Fruit fly (Drosophila melanogaster) whole organism, embryonic: ENCODE results near the gene CG32647.

Experiments used
- Adf1 ChIP-seq: fragments of 200-800 bp; sonication (Bioruptor generic); IDR thresholded peaks from 2 replicates; pipeline ENCODE4 v1.3.6; 2022; ENCODE audit warnings: missing biosample characterization, missing genetic modification characterization
- Bteb2 ChIP-seq: fragments of 200-800 bp; sonication (Bioruptor generic); optimal IDR thresholded peaks from 2 replicates; lab custom pipeline; 2016; ENCODE audit warnings: missing biosample characterization, missing genetic modification characterization
- C15 ChIP-seq: fragments of 200-800 bp; sonication (Bioruptor generic); IDR thresholded peaks from 3 replicates; pipeline ENCODE4 v1.3.6; 2022; ENCODE audit warnings: missing biosample characterization, missing genetic modification characterization
- CG11723 ChIP-seq: fragments of 200-800 bp; sonication (Bioruptor generic); optimal IDR thresholded peaks from 2 replicates; lab custom pipeline; 2017; ENCODE audit warnings: missing biosample characterization, mild to moderate bottlenecking, missing genetic modification characterization
- CG13123 ChIP-seq: fragments of 200-800 bp; sonication (Bioruptor generic); optimal IDR thresholded peaks from 2 replicates; lab custom pipeline; 2016; ENCODE audit warnings: missing biosample characterization, missing genetic modification characterization
- CG1647 ChIP-seq: fragments of 200-800 bp; sonication (Bioruptor generic); optimal IDR thresholded peaks from 3 replicates; lab custom pipeline; 2016; ENCODE audit warnings: missing biosample characterization, missing genetic modification characterization
- CG1792 ChIP-seq: fragments of 200-800 bp; sonication (Bioruptor generic); optimal IDR thresholded peaks from 2 replicates; lab custom pipeline; 2016; ENCODE audit warnings: missing biosample characterization, missing genetic modification characterization
- CG2875 ChIP-seq: fragments of 200-800 bp; sonication (Bioruptor generic); optimal IDR thresholded peaks from 2 replicates; lab custom pipeline; 2017; ENCODE audit warnings: missing biosample characterization, mild to moderate bottlenecking, missing genetic modification characterization, missing genetic modification reagents
- CG33557 ChIP-seq: fragments of 200-800 bp; sonication (Bioruptor generic); optimal IDR thresholded peaks from 2 replicates; lab custom pipeline; 2019; ENCODE audit warnings: missing biosample characterization, mild to moderate bottlenecking, missing genetic modification characterization, moderate library complexity
- CG34376 ChIP-seq: fragments of 200-800 bp; sonication (Bioruptor generic); optimal IDR thresholded peaks from 2 replicates; lab custom pipeline; 2018; ENCODE audit warnings: missing biosample characterization, mild to moderate bottlenecking, missing genetic modification characterization
- CG4282 ChIP-seq: fragments of 200-800 bp; sonication (Bioruptor generic); optimal IDR thresholded peaks from 2 replicates; lab custom pipeline; 2016; ENCODE audit warnings: missing biosample characterization, missing genetic modification characterization
- CG6272 ChIP-seq: fragments of 200-800 bp; sonication (Bioruptor generic); IDR thresholded peaks from 2 replicates; pipeline ENCODE4 v1.3.6; 2022; ENCODE audit warnings: missing biosample characterization, missing genetic modification characterization
- CG6765 ChIP-seq: fragments of 200-800 bp; sonication (Bioruptor generic); optimal IDR thresholded peaks from 3 replicates; lab custom pipeline; 2017; ENCODE audit warnings: missing biosample characterization, mild to moderate bottlenecking, missing genetic modification characterization
- CG6813 ChIP-seq: fragments of 200-800 bp; sonication (Bioruptor generic); optimal IDR thresholded peaks from 2 replicates; lab custom pipeline; 2017; ENCODE audit warnings: missing biosample characterization, missing genetic modification characterization, mild to moderate bottlenecking, moderate library complexity, missing genetic modification reagents
- CG6854 ChIP-seq: fragments of 200-800 bp; sonication (Bioruptor generic); optimal IDR thresholded peaks from 3 replicates; lab custom pipeline; 2017; ENCODE audit warnings: missing biosample characterization, mild to moderate bottlenecking, missing genetic modification characterization
- CG7271 ChIP-seq: fragments of 200-800 bp; sonication (Bioruptor generic); optimal IDR thresholded peaks from 2 replicates; lab custom pipeline; 2018; ENCODE audit warnings: missing biosample characterization, mild to moderate bottlenecking, missing genetic modification characterization, moderate library complexity
- CG7372 ChIP-seq: fragments of 200-800 bp; sonication (Bioruptor generic); IDR thresholded peaks from 2 replicates; pipeline ENCODE4 v1.3.6; 2022; ENCODE audit warnings: missing biosample characterization, missing genetic modification characterization
- CG9215 ChIP-seq: fragments of 200-800 bp; sonication (Bioruptor generic); IDR thresholded peaks from 2 replicates; pipeline ENCODE4 v1.3.6; 2022; ENCODE audit warnings: missing biosample characterization, missing genetic modification characterization
- CTCF ChIP-seq: fragments of 200-800 bp; sonication (Bioruptor generic); optimal IDR thresholded peaks from 2 replicates; lab custom pipeline; 2017; ENCODE audit warnings: missing biosample characterization, mild to moderate bottlenecking, missing genetic modification characterization, moderate library complexity
- Camta ChIP-seq: fragments of 200-800 bp; sonication (Bioruptor generic); optimal IDR thresholded peaks from 2 replicates; lab custom pipeline; 2016; ENCODE audit warnings: missing biosample characterization, missing genetic modification characterization
- E2f1 ChIP-seq: fragments of 200-800 bp; sonication (Bioruptor generic); IDR thresholded peaks from 2 replicates; pipeline ENCODE4 v1.3.6; 2022; ENCODE audit warnings: missing biosample characterization, missing genetic modification characterization
- H15 ChIP-seq: fragments of 200-800 bp; sonication (Bioruptor generic); IDR thresholded peaks from 3 replicates; pipeline ENCODE4 v1.3.6; 2022; ENCODE audit warnings: missing biosample characterization, missing genetic modification characterization
- Hr3 ChIP-seq: fragments of 200-800 bp; sonication (Bioruptor generic); optimal IDR thresholded peaks from 3 replicates; lab custom pipeline; 2016; ENCODE audit warnings: missing biosample characterization, missing genetic modification characterization
- Hr78 ChIP-seq, 2 experiments: fragments of 200-800 bp in 1 of 2; fragments of >200 bp in 1 of 2; sonication (Bioruptor generic) in 1 of 2; optimal IDR thresholded peaks; 2 replicates each; lab custom pipeline; 2017 to 2019; ENCODE audit warnings: missing biosample characterization in 2 of 2, missing genetic modification characterization in 2 of 2, mild to moderate bottlenecking in 1 of 2, moderate library complexity in 1 of 2
- MBD-R2 ChIP-seq: fragments of 200-800 bp; sonication (Bioruptor generic); IDR thresholded peaks from 2 replicates; pipeline ENCODE4 v1.3.6; 2022; ENCODE audit warnings: missing biosample characterization, missing genetic modification characterization
- Sry-β ChIP-seq: fragments of 200-800 bp; sonication (Bioruptor generic); optimal IDR thresholded peaks from 2 replicates; lab custom pipeline; 2018; ENCODE audit warnings: missing biosample characterization, mild to moderate bottlenecking, missing genetic modification characterization, moderate library complexity
- Sry-δ ChIP-seq: fragments of 200-800 bp; sonication (Bioruptor generic); optimal IDR thresholded peaks from 2 replicates; lab custom pipeline; 2016; ENCODE audit warnings: missing biosample characterization, missing genetic modification characterization
- Ssrp ChIP-seq: fragments of 200-800 bp; sonication (Bioruptor generic); optimal IDR thresholded peaks from 2 replicates; lab custom pipeline; 2018; ENCODE audit warnings: missing biosample characterization, mild to moderate bottlenecking, missing genetic modification characterization, moderate library complexity
- ap ChIP-seq: fragments of 200-800 bp; sonication (Bioruptor generic); IDR thresholded peaks from 2 replicates; pipeline ENCODE4 v1.3.6; 2022; ENCODE audit warnings: missing biosample characterization, missing genetic modification characterization
- az2 ChIP-seq: fragments of 200-800 bp; sonication (Bioruptor generic); optimal IDR thresholded peaks from 3 replicates; lab custom pipeline; 2016; ENCODE audit warnings: missing biosample characterization, missing genetic modification characterization
- bigmax ChIP-seq: fragments of 200-800 bp; sonication (Bioruptor generic); optimal IDR thresholded peaks from 2 replicates; lab custom pipeline; 2018; ENCODE audit warnings: missing biosample characterization, mild to moderate bottlenecking, missing genetic modification characterization
- chn ChIP-seq: fragments of 200-800 bp; sonication (Bioruptor generic); optimal IDR thresholded peaks from 2 replicates; lab custom pipeline; 2016; ENCODE audit warnings: missing biosample characterization, missing genetic modification characterization
- grau ChIP-seq: fragments of 200-800 bp; optimal IDR thresholded peaks from 3 replicates; lab custom pipeline; 2019; ENCODE audit warnings: missing biosample characterization, mild to moderate bottlenecking, missing genetic modification characterization, moderate library complexity
- ind ChIP-seq: fragments of 200-800 bp; sonication (Bioruptor generic); optimal IDR thresholded peaks from 3 replicates; lab custom pipeline; 2016; ENCODE audit warnings: missing biosample characterization, missing genetic modification characterization
- jigr1 ChIP-seq: fragments of 200-800 bp; sonication (Bioruptor generic); IDR thresholded peaks from 3 replicates; pipeline ENCODE4 v1.3.6; 2022; ENCODE audit warnings: missing biosample characterization, missing genetic modification characterization
- klu ChIP-seq: fragments of 200-800 bp; sonication (Bioruptor generic); IDR thresholded peaks from 2 replicates; pipeline ENCODE4 v1.3.6; 2022; ENCODE audit warnings: missing biosample characterization, missing genetic modification characterization
- lilli ChIP-seq: fragments of 200-800 bp; sonication (Bioruptor generic); optimal IDR thresholded peaks from 3 replicates; lab custom pipeline; 2016; ENCODE audit warnings: missing biosample characterization, missing genetic modification characterization
- org-1 ChIP-seq: fragments of 200-800 bp; sonication (Bioruptor generic); optimal IDR thresholded peaks from 2 replicates; lab custom pipeline; 2017; ENCODE audit warnings: missing biosample characterization, missing genetic modification characterization
- peb ChIP-seq: fragments of 200-800 bp; sonication (Bioruptor generic); IDR thresholded peaks from 2 replicates; pipeline ENCODE4 v1.3.6; 2022; ENCODE audit warnings: missing biosample characterization, missing genetic modification characterization
- phol ChIP-seq: fragments of 200-800 bp; sonication (Bioruptor generic); optimal IDR thresholded peaks from 3 replicates; lab custom pipeline; 2018; ENCODE audit warnings: missing biosample characterization, mild to moderate bottlenecking, missing genetic modification characterization, moderate library complexity
- pita ChIP-seq: fragments of 200-800 bp; sonication (Bioruptor generic); optimal IDR thresholded peaks from 2 replicates; lab custom pipeline; 2017; ENCODE audit warnings: missing biosample characterization, mild to moderate bottlenecking, missing genetic modification characterization
- seq ChIP-seq: fragments of 200-800 bp; sonication (Bioruptor generic); IDR thresholded peaks from 2 replicates; pipeline ENCODE4 v1.3.6; 2022; ENCODE audit warnings: missing biosample characterization, missing genetic modification characterization
- sima ChIP-seq: fragments of 200-800 bp; sonication (Bioruptor generic); optimal IDR thresholded peaks from 2 replicates; lab custom pipeline; 2016; ENCODE audit warnings: missing biosample characterization, missing genetic modification characterization
- sisA ChIP-seq: fragments of 200-800 bp; sonication (Bioruptor generic); IDR thresholded peaks from 2 replicates; pipeline ENCODE4 v1.3.6; 2022; ENCODE audit warnings: missing biosample characterization, missing genetic modification characterization
- slou ChIP-seq: fragments of 200-800 bp; sonication (Bioruptor generic); optimal IDR thresholded peaks from 3 replicates; lab custom pipeline; 2016; ENCODE audit warnings: missing biosample characterization, missing genetic modification characterization
- slp2 ChIP-seq: fragments of 200-800 bp; sonication (Bioruptor generic); optimal IDR thresholded peaks from 2 replicates; lab custom pipeline; 2016; ENCODE audit warnings: missing biosample characterization, missing genetic modification characterization
- sob ChIP-seq: fragments of 200-800 bp; sonication (Bioruptor generic); IDR thresholded peaks from 2 replicates; pipeline ENCODE4 v1.3.6; 2022; ENCODE audit warnings: missing biosample characterization, missing genetic modification characterization
- stc ChIP-seq: fragments of 200-800 bp; sonication (Bioruptor generic); IDR thresholded peaks from 2 replicates; pipeline ENCODE4 v1.3.6; 2022; ENCODE audit warnings: missing biosample characterization, missing genetic modification characterization
- tx ChIP-seq: fragments of 200-800 bp; sonication (Bioruptor generic); optimal IDR thresholded peaks from 2 replicates; lab custom pipeline; 2016; ENCODE audit warnings: missing biosample characterization, missing genetic modification characterization
- zf30C ChIP-seq: fragments of 200-800 bp; sonication (Bioruptor generic); optimal IDR thresholded peaks from 3 replicates; lab custom pipeline; 2018; ENCODE audit warnings: missing biosample characterization, mild to moderate bottlenecking, missing genetic modification characterization

The CG32647 gene

DNA sequence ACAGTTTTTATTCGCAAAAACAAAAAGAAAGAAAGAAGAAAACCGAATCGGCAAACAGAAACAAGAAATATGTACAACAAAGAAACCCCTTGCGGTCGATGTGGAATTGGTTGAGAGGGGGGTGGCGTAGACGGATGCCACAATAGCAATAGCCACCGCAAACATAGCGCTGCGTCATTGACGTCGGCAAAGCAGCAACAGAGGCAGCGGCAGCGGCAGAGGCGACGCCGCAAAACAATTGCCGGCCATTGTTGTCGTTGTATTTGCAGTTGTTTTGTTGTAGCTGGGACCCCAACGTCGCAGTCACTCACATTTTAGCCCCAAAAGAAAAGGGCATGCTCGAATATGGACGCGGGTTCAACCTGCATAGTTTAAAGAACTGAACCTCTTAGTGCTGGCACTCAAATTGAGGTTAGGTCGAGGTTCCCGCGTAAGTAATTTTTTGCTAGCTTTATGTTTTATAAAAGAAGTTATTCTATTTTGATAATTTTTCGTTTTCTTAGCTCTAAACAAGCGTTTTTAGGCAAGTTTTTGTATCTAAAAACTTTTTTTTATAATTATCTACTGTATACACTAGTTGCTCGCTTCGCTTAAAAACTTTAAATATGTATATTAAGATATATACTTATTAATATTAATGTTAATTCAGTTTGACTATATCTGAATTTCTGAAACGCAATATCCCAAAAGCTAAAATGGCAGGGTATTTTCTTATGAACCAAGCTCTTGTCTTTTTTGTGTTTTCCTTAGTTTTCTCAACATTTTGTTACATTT lies 29.0 kb downstream of the CG32647 start (continued):
- TF ChIP-seq slou (GFP tag; lab: Kevin White, UChicago) (peak; percentile 69), slp2 (GFP tag; lab: Kevin White, UChicago) (peak; percentile 41), Camta (GFP tag; lab: Kevin White, UChicago) (no peak), zf30C (GFP tag; lab: Kevin White, UChicago) (no peak), CG6854 (peak; percentile 63), Sry-β (GFP tag; lab: Kevin White, UChicago) (peak; percentile 30), CG4282 (peak; percentile 6), jigr1 (GFP tag; lab: Robert Waterston, UW) (peak; percentile 43; the same call in 1 of the 3 replicates), CTCF (GFP tag; lab: Kevin White, UChicago) (peak; percentile 2), stc (GFP tag; lab: Robert Waterston, UW) (peak; percentile 63; the same call in 1 of the 2 replicates), chn (peak; percentile 3), Bteb2 (GFP tag; lab: Kevin White, UChicago) (peak; percentile 56), sima (GFP tag; lab: Kevin White, UChicago) (no peak), Ssrp (peak; percentile 70), H15 (GFP tag; lab: Robert Waterston, UW) (peak; percentile 58; the same call in 1 of the 3 replicates), seq (GFP tag; lab: Robert Waterston, UW) (peak; percentile 70), grau (tag; lab: Kevin White, UChicago) (peak; percentile 88), phol (tag; lab: Kevin White, UChicago) (peak; percentile 47), CG7372 (GFP tag; lab: Robert Waterston, UW) (peak; percentile 59; the same call in 1 of the 2 replicates), CG9215 (GFP tag; lab: Robert Waterston, UW) (peak; percentile 85), Sry-δ (peak; percentile 2), CG13123 (GFP tag; lab: Kevin White, UChicago) (peak; percentile 28), E2f1 (GFP tag; lab: Robert Waterston, UW) (peak; percentile 64), sisA (GFP tag; lab: Robert Waterston, UW) (peak; percentile 66), tx (peak; percentile 35), CG33557 (no peak), MBD-R2 (peak; percentile 9; the same call in 1 of the 2 replicates), CG1647 (GFP tag; lab: Kevin White, UChicago) (peak; percentile 16), org-1 (peak; percentile 55), CG34376 (GFP tag; lab: Kevin White, UChicago) (no peak), CG6813 (GFP tag; lab: Kevin White, UChicago) (peak; percentile 33), lilli (GFP tag; lab: Kevin White, UChicago) (peak; percentile 77), Hr78 (GFP tag; optimal IDR thresholded peaks at IDR 0.05; lab: Kevin White, UChicago) (no peak), Hr3 (GFP tag; lab: Kevin White, UChicago) (peak; percentile 88), CG2875 (GFP tag; lab: Kevin White, UChicago) (no peak), CG7271 (no peak), CG1792 (GFP tag; lab: Kevin White, UChicago) (peak; percentile 11), klu (GFP tag; lab: Robert Waterston, UW) (peak; percentile 62; the same call in 1 of the 2 replicates), CG6272 (GFP tag; lab: Robert Waterston, UW) (peak; percentile 71), peb (GFP tag; lab: Robert Waterston, UW) (0 out of 2 replicates have a peak, but pooled peaks have one; percentile 20), az2 (peak; percentile 57), sob (GFP tag; lab: Robert Waterston, UW) (peak; percentile 53; the same call in 1 of the 2 replicates), CG11723 (GFP tag; lab: Kevin White, UChicago) (no peak), ind (GFP tag; lab: Kevin White, UChicago) (peak; percentile 81), pita (no peak), Adf1 (GFP tag; lab: Robert Waterston, UW) (peak; percentile 97), C15 (GFP tag; lab: Robert Waterston, UW) (0 out of 3 replicates have a peak, but pooled peaks have one; percentile 56), ap (GFP tag; lab: Robert Waterston, UW) (0 out of 2 replicates have a peak, but pooled peaks have one; percentile 25), CG6765 (peak; percentile 65), bigmax (GFP tag; lab: Kevin White, UChicago) (peak; percentile 92)
